Fruit fly (Drosophila melanogaster) whole organism, adult: ENCODE measurements around the gene Ctps.

Source experiments
- CG12768 ChIP-seq: fragments of 200-800 bp; sonication (Bioruptor generic); optimal IDR thresholded peaks from 2 replicates; lab custom pipeline; 2017; ENCODE audit warnings: missing biosample characterization, missing genetic modification characterization, mild to moderate bottlenecking, moderate library complexity, missing genetic modification reagents
- CG1620 ChIP-seq: fragments of 200-800 bp; sonication (Bioruptor generic); optimal IDR thresholded peaks from 2 replicates; lab custom pipeline; 2016; ENCODE audit warnings: missing biosample characterization, missing genetic modification characterization
- CG33017 ChIP-seq: fragments of 200-800 bp; sonication (Bioruptor generic); optimal IDR thresholded peaks from 2 replicates; lab custom pipeline; 2018; ENCODE audit warnings: missing biosample characterization, mild to moderate bottlenecking, missing genetic modification characterization, moderate library complexity
- CG5204 ChIP-seq: fragments of 200-800 bp; sonication (Bioruptor generic); optimal IDR thresholded peaks from 2 replicates; lab custom pipeline; 2016; ENCODE audit warnings: missing biosample characterization, missing genetic modification characterization
- CG7045 ChIP-seq: fragments of 200-800 bp; sonication (Bioruptor generic); optimal IDR thresholded peaks from 2 replicates; lab custom pipeline; 2017; ENCODE audit warnings: missing biosample characterization, mild to moderate bottlenecking, missing genetic modification characterization
- CG7101 ChIP-seq: fragments of 200-800 bp; sonication (Bioruptor generic); optimal IDR thresholded peaks from 2 replicates; lab custom pipeline; 2018; ENCODE audit warnings: missing biosample characterization, mild to moderate bottlenecking, missing genetic modification characterization, moderate library complexity
- Clk ChIP-seq: fragments of 200-800 bp; sonication (Bioruptor generic); optimal IDR thresholded peaks from 2 replicates; lab custom pipeline; 2017; ENCODE audit warnings: missing biosample characterization, missing genetic modification characterization
- Crg-1 ChIP-seq: fragments of 200-800 bp; sonication (Bioruptor generic); optimal IDR thresholded peaks from 2 replicates; lab custom pipeline; 2016; ENCODE audit warnings: missing biosample characterization, missing genetic modification characterization
- Hr96 ChIP-seq: fragments of 200-800 bp; sonication (Bioruptor generic); optimal IDR thresholded peaks from 2 replicates; lab custom pipeline; 2016; ENCODE audit warnings: missing biosample characterization, missing genetic modification characterization
- Mnt ChIP-seq: fragments of 200-800 bp; sonication (Bioruptor generic); optimal IDR thresholded peaks from 2 replicates; lab custom pipeline; 2016; ENCODE audit warnings: missing biosample characterization, mild to moderate bottlenecking, missing genetic modification characterization
- bab1 ChIP-seq: fragments of 200-800 bp; sonication (Bioruptor generic); optimal IDR thresholded peaks from 3 replicates; lab custom pipeline; 2019; ENCODE audit warnings: missing biosample characterization, mild to moderate bottlenecking, missing genetic modification characterization, moderate library complexity
- cic ChIP-seq: fragments of 200-800 bp; sonication (Bioruptor generic); optimal IDR thresholded peaks from 2 replicates; lab custom pipeline; 2017; ENCODE audit warnings: missing biosample characterization, mild to moderate bottlenecking, missing genetic modification characterization, moderate library complexity
- cnc ChIP-seq, 2 experiments: fragments of >200 bp; optimal IDR thresholded peaks; 2 replicates each; lab custom pipeline; 2017
- kay ChIP-seq: fragments of 200-800 bp; sonication (Bioruptor generic); peaks from one replicate; lab custom pipeline; 2016; ENCODE audit warnings: missing biosample characterization, missing genetic modification characterization, borderline replicate concordance
- ovo ChIP-seq: fragments of 200-800 bp; sonication (Bioruptor generic); optimal IDR thresholded peaks from 2 replicates; lab custom pipeline; 2016; ENCODE audit warnings: missing biosample characterization, missing genetic modification characterization
- pad ChIP-seq: fragments of 200-800 bp; sonication (Bioruptor generic); optimal IDR thresholded peaks from 3 replicates; lab custom pipeline; 2017; ENCODE audit warnings: missing biosample characterization, missing genetic modification characterization, mild to moderate bottlenecking, moderate library complexity, missing genetic modification reagents
- tj ChIP-seq: fragments of 200-800 bp; sonication (Bioruptor generic); optimal IDR thresholded peaks from 3 replicates; lab custom pipeline; 2017; ENCODE audit warnings: missing biosample characterization, mild to moderate bottlenecking, missing genetic modification characterization, moderate library complexity
- toe ChIP-seq: fragments of 200-800 bp; sonication (Bioruptor generic); optimal IDR thresholded peaks from 2 replicates; lab custom pipeline; 2016; ENCODE audit warnings: missing biosample characterization, missing genetic modification characterization

The Ctps gene

DNA sequence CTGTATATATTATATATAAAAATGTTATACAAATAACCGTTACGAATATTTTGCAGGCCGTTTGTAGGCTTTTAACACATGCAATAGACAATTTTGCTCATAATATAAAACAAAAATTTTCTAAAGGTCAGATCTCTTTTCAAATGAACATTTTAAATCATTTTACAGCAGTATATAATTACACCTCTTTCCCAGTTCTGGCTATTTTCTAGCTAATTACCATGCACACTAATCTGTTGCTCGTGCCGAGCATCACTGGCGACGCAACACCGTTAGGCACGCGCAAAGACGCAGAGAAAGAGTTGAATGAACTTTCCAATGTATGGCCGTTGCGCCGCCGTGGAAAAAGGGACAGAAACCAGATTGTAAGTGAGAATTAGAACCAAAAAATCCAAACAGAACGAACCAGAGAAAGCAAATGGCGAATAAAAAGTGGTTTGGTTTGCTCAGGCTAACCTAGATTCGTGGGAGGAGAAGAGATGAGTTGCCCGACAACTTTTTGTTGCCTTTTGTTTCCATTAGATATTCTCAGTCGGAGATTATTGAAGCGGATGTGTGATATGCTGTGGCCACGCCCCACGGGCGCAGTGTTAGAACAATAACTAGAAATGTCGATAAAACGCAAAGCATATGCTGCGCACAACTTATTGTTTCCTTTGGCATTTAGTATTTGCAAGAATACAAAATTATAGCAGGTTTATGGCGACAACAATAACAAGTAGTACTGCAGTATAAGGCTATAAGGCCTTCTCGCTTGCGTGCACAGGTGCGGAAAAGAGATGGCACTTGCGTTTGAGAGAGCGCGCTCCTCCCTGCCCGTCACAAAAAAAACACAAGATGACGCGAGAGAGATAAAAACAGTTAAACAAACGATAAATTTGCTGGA lies 43.6 kb downstream of the Ctps start:
- TF ChIP-seq toe (GFP tag; lab: Kevin White, UChicago) (no peak), pad (peak; percentile 81), CG7045 (GFP tag; lab: Kevin White, UChicago) (peak; percentile 16), ovo (peak; percentile 42), Crg-1 (GFP tag; lab: Kevin White, UChicago) (peak; percentile 15), kay (no peak), cic (GFP tag; lab: Kevin White, UChicago) (peak; percentile 11), CG1620 (GFP tag; lab: Kevin White, UChicago) (no peak), Clk (GFP tag; lab: Kevin White, UChicago) (no peak), CG5204 (GFP tag; lab: Kevin White, UChicago) (no peak), CG33017 (tag; lab: Kevin White, UChicago) (peak; percentile 2)

DNA sequence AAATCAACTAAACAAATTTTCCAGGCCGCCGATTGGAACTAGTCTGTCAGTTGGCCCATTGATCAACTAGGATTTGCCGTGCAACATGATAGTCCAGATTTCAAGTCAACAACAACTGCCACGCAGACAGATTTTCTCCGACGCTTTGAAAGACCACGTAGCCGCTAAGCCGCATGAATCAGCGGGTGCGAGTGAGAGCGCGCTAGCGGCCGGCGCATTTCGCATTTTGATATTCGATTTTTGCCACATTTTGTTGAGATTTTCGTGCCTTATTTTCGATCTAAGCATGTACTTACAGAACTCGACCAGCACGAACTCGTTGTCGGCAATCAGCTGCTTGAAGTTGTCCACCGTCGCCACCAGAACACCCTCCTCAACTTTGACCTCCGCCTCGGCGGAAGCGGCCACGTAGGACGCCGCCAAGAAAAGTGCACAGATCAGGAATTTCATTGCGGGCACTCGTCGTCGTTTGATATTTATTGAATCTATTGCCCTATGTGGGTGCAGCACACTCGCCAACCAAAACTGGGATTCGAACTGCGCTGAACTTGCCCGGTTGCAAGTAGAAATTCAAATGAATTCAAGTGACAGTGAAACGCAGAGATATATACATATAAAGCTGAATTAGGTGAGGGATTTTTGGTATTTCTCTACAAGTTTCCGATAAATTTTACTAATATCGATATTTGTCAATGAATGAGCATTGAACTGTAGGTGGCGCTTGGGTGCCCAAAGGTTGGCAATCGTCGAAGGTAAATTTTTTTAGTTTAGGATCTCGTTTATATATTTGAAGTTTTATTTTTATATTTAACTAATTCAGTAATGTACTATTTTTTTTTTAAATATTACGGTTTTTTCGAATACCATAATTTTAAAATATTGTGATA lies 44.5 kb downstream of the Ctps start, which contains the start of gene Pdi:
TSS of gene Pdi (minus strand) at position 837 of the 887 bp plus-strand sequence.
- TF ChIP-seq toe (GFP tag; lab: Kevin White, UChicago) (peak; percentile 41), kay (peak; percentile 28), tj (GFP tag; lab: Kevin White, UChicago) (peak; percentile 77), Clk (GFP tag; lab: Kevin White, UChicago) (no peak), cic (GFP tag; lab: Kevin White, UChicago) (peak; percentile 3), pad (no peak), CG1620 (GFP tag; lab: Kevin White, UChicago) (peak; percentile 57), CG7045 (GFP tag; lab: Kevin White, UChicago) (no peak), CG7101 (tag; lab: Kevin White, UChicago) (peak; percentile 53), Hr96 (peak; percentile 36), Crg-1 (GFP tag; lab: Kevin White, UChicago) (peak; percentile 6), CG12768 (GFP tag; lab: Kevin White, UChicago) (peak; percentile 34), Mnt (GFP tag; lab: Kevin White, UChicago) (peak; percentile 33), CG33017 (tag; lab: Kevin White, UChicago) (peak; percentile 51), CG5204 (GFP tag; lab: Kevin White, UChicago) (no peak), bab1 (peak; percentile 81)

DNA sequence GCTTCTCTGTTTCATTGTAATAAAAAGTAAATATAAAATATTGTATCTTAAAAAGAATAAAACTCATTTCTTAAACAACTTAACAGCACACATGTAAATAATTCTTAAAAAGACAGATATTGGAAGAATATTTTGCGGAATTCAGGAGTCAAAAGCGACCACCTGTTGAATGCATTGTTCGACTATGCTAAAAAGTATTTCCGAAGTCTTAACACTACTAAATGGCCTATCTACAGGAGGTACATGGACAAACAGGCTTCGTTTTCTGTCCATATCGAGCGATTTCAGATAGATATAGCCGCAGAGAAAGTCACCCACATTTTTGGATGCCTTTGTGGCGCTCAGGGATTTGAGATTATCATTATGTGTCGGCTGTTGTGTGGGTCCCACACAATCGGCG lies 45.4 kb downstream of the Ctps start:
- TF ChIP-seq Hr96 (no peak), Crg-1 (GFP tag; lab: Kevin White, UChicago) (no peak), tj (GFP tag; lab: Kevin White, UChicago) (no peak), kay (no peak), cnc (optimal IDR thresholded peaks at IDR 0.05; lab: Kevin White, UChicago) (no peak), CG7101 (tag; lab: Kevin White, UChicago) (no peak), toe (GFP tag; lab: Kevin White, UChicago) (no peak), Clk (GFP tag; lab: Kevin White, UChicago) (no peak), CG33017 (tag; lab: Kevin White, UChicago) (no peak)

DNA sequence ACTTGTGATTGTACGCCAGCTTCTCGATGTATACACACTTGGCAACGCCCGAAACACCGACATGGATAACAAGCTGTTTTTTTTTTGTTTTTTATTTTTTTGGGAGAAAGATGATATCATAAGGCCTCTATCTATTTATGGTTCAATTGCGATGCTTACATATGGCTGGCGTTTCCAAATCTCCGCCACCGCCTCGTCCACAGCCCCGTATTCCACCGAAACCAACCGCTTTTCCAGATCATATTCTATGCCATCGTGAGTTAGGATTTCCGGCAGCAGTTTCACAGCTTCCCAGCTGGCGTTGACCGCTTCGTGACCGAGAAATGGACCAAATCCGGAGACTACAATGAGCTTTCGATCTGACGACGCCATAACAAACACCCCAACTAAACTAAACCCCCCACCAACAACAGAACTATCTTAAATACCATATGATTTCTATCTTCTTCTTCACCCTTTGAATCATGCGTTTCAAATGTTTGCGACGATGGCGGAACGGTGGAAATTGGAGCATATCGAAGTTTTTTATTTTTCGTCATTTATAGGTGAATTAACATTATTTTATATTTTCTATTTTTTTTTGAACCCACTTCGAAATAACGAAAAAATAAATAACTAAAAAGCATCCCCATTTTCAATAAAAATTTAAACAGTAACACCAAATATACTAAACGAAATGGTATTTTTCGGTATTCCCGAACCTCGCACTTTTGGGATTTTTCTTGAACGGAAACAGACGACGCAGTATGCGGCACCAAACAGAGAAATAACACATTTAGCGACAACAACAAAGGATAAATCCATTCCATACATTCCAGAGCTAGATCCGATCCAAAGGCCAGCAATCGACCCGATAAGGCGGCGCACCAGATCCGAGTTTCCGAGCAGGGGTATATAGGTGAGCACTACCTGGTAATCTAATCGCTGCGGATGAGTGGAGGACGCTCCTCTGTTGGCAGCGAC lies 46.2 kb downstream of the Ctps start, which contains the start of the genes CG32147 and Pex3:
TSS of gene CG32147 (minus strand) at position 422 of the 963 bp plus-strand sequence.
TSS of gene Pex3 (plus strand) at position 718 of the 963 bp plus-strand sequence.
- TF ChIP-seq Mnt (GFP tag; lab: Kevin White, UChicago) = peak; percentile 21
- no peak for TF ChIP-seq cic (GFP tag; lab: Kevin White, UChicago)
- no peak for TF ChIP-seq CG12768 (GFP tag; lab: Kevin White, UChicago)
- TF ChIP-seq tj (GFP tag; lab: Kevin White, UChicago) = peak; percentile 18
- TF ChIP-seq kay = peak; percentile 74
- TF ChIP-seq CG1620 (GFP tag; lab: Kevin White, UChicago) = peak; percentile 18

DNA sequence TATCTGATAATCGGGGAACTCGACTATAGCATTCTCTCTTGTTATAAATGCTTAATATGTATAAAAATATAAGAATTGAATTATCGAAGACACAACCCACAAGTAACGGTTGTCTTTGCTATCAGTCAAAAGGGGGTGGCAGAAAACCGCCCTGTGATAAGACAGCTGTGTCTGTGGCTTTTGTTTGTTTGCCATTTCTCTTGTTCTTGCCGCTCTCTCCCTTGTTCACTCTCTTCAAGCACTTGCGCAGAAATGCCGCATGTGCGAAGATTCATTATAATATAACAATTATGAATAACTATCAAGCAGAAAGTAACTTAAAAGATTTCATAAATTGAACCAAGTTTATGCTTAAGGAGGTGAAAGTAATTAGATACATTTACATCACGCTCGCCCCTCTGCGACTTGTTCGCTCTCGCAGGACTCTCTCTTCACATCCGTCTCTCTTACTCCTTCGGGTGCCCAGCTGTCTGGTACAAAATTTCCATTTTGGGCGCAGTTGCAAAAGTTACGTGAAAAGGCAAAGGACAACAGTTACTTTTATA lies 49.0 kb downstream of the Ctps start, which contains the start of gene FucTA:
TSS of gene FucTA (plus strand) at position 495 of the 545 bp plus-strand sequence.
- peak; percentile 25 for TF ChIP-seq ovo
- TF ChIP-seq pad = no peak

DNA sequence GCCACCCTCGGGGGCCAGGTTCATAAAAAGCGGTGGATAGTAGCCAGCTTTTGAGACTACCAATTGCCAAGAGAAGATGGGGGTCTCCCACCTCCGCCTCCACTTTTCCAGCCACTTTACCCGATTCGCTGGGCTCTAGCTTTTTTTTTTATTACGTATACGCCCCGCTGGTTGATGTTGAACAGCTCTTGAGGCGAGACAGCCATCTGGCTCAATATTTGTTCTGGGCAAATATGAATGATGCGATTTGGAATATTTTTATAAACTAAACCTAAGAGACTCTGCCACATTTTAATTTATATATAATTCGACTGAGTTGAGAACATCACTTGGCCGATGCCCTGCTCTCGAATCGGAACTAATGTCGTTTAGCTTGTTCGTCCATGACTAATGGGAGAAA lies 52.3 kb downstream of the Ctps start:
- TF ChIP-seq toe (GFP tag; lab: Kevin White, UChicago) = no peak
